Fruit fly (Drosophila melanogaster) whole organism, embryonic: ENCODE results near the gene HDAC1.

ENCODE experiments used
- Asciz ChIP-seq: fragments of 200-800 bp; sonication (Bioruptor generic); optimal IDR thresholded peaks from 2 replicates; lab custom pipeline; 2017; ENCODE audit warnings: missing biosample characterization, mild to moderate bottlenecking, missing genetic modification characterization, missing genetic modification reagents
- Atf3 ChIP-seq: fragments of 200-800 bp; sonication (Bioruptor generic); optimal IDR thresholded peaks from 3 replicates; lab custom pipeline; 2016; ENCODE audit warnings: missing biosample characterization, missing genetic modification characterization
- Bdp1 ChIP-seq: fragments of 200-800 bp; sonication (Bioruptor generic); optimal IDR thresholded peaks from 3 replicates; lab custom pipeline; 2016; ENCODE audit warnings: missing biosample characterization, missing genetic modification characterization
- CG10979 ChIP-seq: fragments of 200-800 bp; sonication (Bioruptor generic); optimal IDR thresholded peaks from 2 replicates; lab custom pipeline; 2018; ENCODE audit warnings: missing biosample characterization, mild to moderate bottlenecking, missing genetic modification characterization, moderate library complexity
- CG11247 ChIP-seq: fragments of 200-800 bp; sonication (Bioruptor generic); IDR thresholded peaks from 2 replicates; pipeline ENCODE4 v1.3.6; 2022; ENCODE audit warnings: missing biosample characterization, missing genetic modification characterization
- CG11560 ChIP-seq: fragments of 200-800 bp; sonication (Bioruptor generic); IDR thresholded peaks from 3 replicates; pipeline ENCODE4 v1.3.6; 2022; ENCODE audit warnings: missing biosample characterization, missing genetic modification characterization
- CG11723 ChIP-seq: fragments of 200-800 bp; sonication (Bioruptor generic); optimal IDR thresholded peaks from 2 replicates; lab custom pipeline; 2017; ENCODE audit warnings: missing biosample characterization, mild to moderate bottlenecking, missing genetic modification characterization
- CG12219 ChIP-seq: fragments of 200-800 bp; sonication (Bioruptor generic); optimal IDR thresholded peaks from 3 replicates; lab custom pipeline; 2018; ENCODE audit warnings: missing biosample characterization, mild to moderate bottlenecking, missing genetic modification characterization
- CG12236 ChIP-seq: fragments of 200-800 bp; sonication (Bioruptor generic); optimal IDR thresholded peaks from 2 replicates; lab custom pipeline; 2016; ENCODE audit warnings: missing biosample characterization, missing genetic modification characterization
- CG17186 ChIP-seq: fragments of 200-800 bp; sonication (Bioruptor generic); optimal IDR thresholded peaks from 3 replicates; lab custom pipeline; 2017; ENCODE audit warnings: missing biosample characterization, missing genetic modification reagents, missing genetic modification characterization
- CG2712 ChIP-seq: fragments of 200-800 bp; optimal IDR thresholded peaks from 3 replicates; lab custom pipeline; 2019; ENCODE audit warnings: missing biosample characterization, mild to moderate bottlenecking, missing genetic modification characterization, moderate library complexity
- CG4328 ChIP-seq: fragments of 200-800 bp; sonication (Bioruptor generic); optimal IDR thresholded peaks from 3 replicates; lab custom pipeline; 2017; ENCODE audit warnings: missing biosample characterization, missing genetic modification reagents, missing genetic modification characterization
- CG4820 ChIP-seq: fragments of 200-800 bp; sonication (Bioruptor generic); optimal IDR thresholded peaks from 3 replicates; lab custom pipeline; 2016; ENCODE audit warnings: missing biosample characterization, missing genetic modification characterization
- CG6683 ChIP-seq: fragments of 200-800 bp; sonication (Bioruptor generic); optimal IDR thresholded peaks from 2 replicates; lab custom pipeline; 2017; ENCODE audit warnings: missing biosample characterization, mild to moderate bottlenecking, missing genetic modification characterization, missing genetic modification reagents
- CG7839 ChIP-seq: fragments of 200-800 bp; sonication (Bioruptor generic); optimal IDR thresholded peaks from 3 replicates; lab custom pipeline; 2018; ENCODE audit warnings: missing biosample characterization, mild to moderate bottlenecking, missing genetic modification characterization, moderate library complexity
- CG7963 ChIP-seq: fragments of 200-800 bp; sonication (Bioruptor generic); IDR thresholded peaks from 3 replicates; pipeline ENCODE4 v1.3.6; 2022; ENCODE audit warnings: missing biosample characterization, missing genetic modification characterization; ENCODE audit not compliant: partially characterized antibody
- CoRest ChIP-seq: fragments of 200-800 bp; sonication (Bioruptor generic); optimal IDR thresholded peaks from 3 replicates; lab custom pipeline; 2018; ENCODE audit warnings: missing biosample characterization, mild to moderate bottlenecking, missing genetic modification characterization, moderate library complexity
- Dek ChIP-seq: fragments of 200-800 bp; sonication (Bioruptor generic); optimal IDR thresholded peaks from 3 replicates; lab custom pipeline; 2019; ENCODE audit warnings: missing biosample characterization, mild to moderate bottlenecking, missing genetic modification characterization, moderate library complexity
- Dp ChIP-seq: fragments of 200-800 bp; sonication (Bioruptor generic); optimal IDR thresholded peaks from 2 replicates; lab custom pipeline; 2018; ENCODE audit warnings: missing biosample characterization, mild to moderate bottlenecking, missing genetic modification characterization, moderate library complexity
- ERR ChIP-seq: fragments of 200-800 bp; sonication (Bioruptor generic); optimal IDR thresholded peaks from 2 replicates; lab custom pipeline; 2016; ENCODE audit warnings: missing biosample characterization, missing genetic modification characterization
- Eip74EF ChIP-seq, 2 experiments: fragments of 200-800 bp in 1 of 2; fragments of >200 bp in 1 of 2; sonication (Bioruptor generic) in 1 of 2; optimal IDR thresholded peaks; 2 replicates each; lab custom pipeline; 2017 to 2019; ENCODE audit warnings: missing biosample characterization in 2 of 2, missing genetic modification characterization in 2 of 2, mild to moderate bottlenecking in 1 of 2, moderate library complexity in 1 of 2
- Fer3 ChIP-seq: fragments of 200-800 bp; sonication (Bioruptor generic); optimal IDR thresholded peaks from 2 replicates; lab custom pipeline; 2018; ENCODE audit warnings: missing biosample characterization, mild to moderate bottlenecking, missing genetic modification characterization, moderate library complexity
- HLH3B ChIP-seq: fragments of 200-800 bp; sonication (Bioruptor generic); IDR thresholded peaks from 2 replicates; pipeline ENCODE4 v1.3.6; 2022; ENCODE audit warnings: missing biosample characterization, missing genetic modification characterization
- MESR4 ChIP-seq: fragments of 200-800 bp; sonication (Bioruptor generic); optimal IDR thresholded peaks from 2 replicates; lab custom pipeline; 2018; ENCODE audit warnings: missing biosample characterization, mild to moderate bottlenecking, missing genetic modification characterization, moderate library complexity
- Mes4 ChIP-seq: fragments of 200-800 bp; sonication (Bioruptor generic); optimal IDR thresholded peaks from 2 replicates; lab custom pipeline; 2016; ENCODE audit warnings: missing biosample characterization, missing genetic modification characterization
- YL-1 ChIP-seq: fragments of 200-800 bp; sonication (Bioruptor generic); optimal IDR thresholded peaks from 3 replicates; lab custom pipeline; 2017; ENCODE audit warnings: missing biosample characterization, mild to moderate bottlenecking, missing genetic modification characterization
- ac ChIP-seq: fragments of 200-800 bp; sonication (Bioruptor generic); optimal IDR thresholded peaks from 3 replicates; lab custom pipeline; 2017; ENCODE audit warnings: missing biosample characterization, mild to moderate bottlenecking, missing genetic modification characterization
- ash1 ChIP-seq: fragments of 200-800 bp; sonication (Bioruptor generic); optimal IDR thresholded peaks from 2 replicates; lab custom pipeline; 2018; ENCODE audit warnings: missing biosample characterization, mild to moderate bottlenecking, missing genetic modification characterization
- bcd ChIP-seq: fragments of 200-800 bp; sonication (Bioruptor generic); optimal IDR thresholded peaks from 2 replicates; lab custom pipeline; 2017; ENCODE audit warnings: missing biosample characterization, mild to moderate bottlenecking, missing genetic modification characterization
- bsh ChIP-seq, 2 experiments: fragments of 200-800 bp; sonication (Bioruptor generic); optimal IDR thresholded peaks; 2 replicates each; lab custom pipeline; 2017 to 2018; ENCODE audit warnings: mild to moderate bottlenecking in 2 of 2, missing biosample characterization in 2 of 2, missing genetic modification characterization in 2 of 2, moderate library complexity in 1 of 2
- cato ChIP-seq: fragments of 200-800 bp; sonication (Bioruptor generic); optimal IDR thresholded peaks from 2 replicates; lab custom pipeline; 2016; ENCODE audit warnings: missing biosample characterization, missing genetic modification characterization, borderline replicate concordance
- chn ChIP-seq: fragments of 200-800 bp; sonication (Bioruptor generic); optimal IDR thresholded peaks from 2 replicates; lab custom pipeline; 2016; ENCODE audit warnings: missing biosample characterization, missing genetic modification characterization
- esg ChIP-seq: fragments of 200-800 bp; sonication (Bioruptor generic); conservative IDR thresholded peaks from 2 replicates; pipeline ENCODE4 v1.3.6; 2022; ENCODE audit warnings: missing biosample characterization, missing genetic modification characterization
- eve ChIP-seq, 2 experiments: fragments of >200 bp; optimal IDR thresholded peaks; 2 replicates each; lab custom pipeline; 2017; ENCODE audit warnings: missing biosample characterization in 2 of 2, missing genetic modification characterization in 2 of 2
- gcm ChIP-seq: fragments of 200-800 bp; sonication (Bioruptor generic); optimal IDR thresholded peaks from 2 replicates; lab custom pipeline; 2019; ENCODE audit warnings: missing biosample characterization, mild to moderate bottlenecking, missing genetic modification characterization, moderate library complexity
- nom ChIP-seq: fragments of 200-800 bp; sonication (Bioruptor generic); optimal IDR thresholded peaks from 2 replicates; lab custom pipeline; 2017; ENCODE audit warnings: missing biosample characterization, missing genetic modification characterization, mild to moderate bottlenecking, moderate library complexity, missing genetic modification reagents
- pho ChIP-seq: fragments of 200-800 bp; sonication (Bioruptor generic); optimal IDR thresholded peaks from 2 replicates; lab custom pipeline; 2016; ENCODE audit warnings: missing biosample characterization, missing genetic modification characterization
- pita ChIP-seq: fragments of 200-800 bp; sonication (Bioruptor generic); optimal IDR thresholded peaks from 2 replicates; lab custom pipeline; 2017; ENCODE audit warnings: missing biosample characterization, mild to moderate bottlenecking, missing genetic modification characterization
- run ChIP-seq: fragments of 200-800 bp; sonication (Bioruptor generic); optimal IDR thresholded peaks from 3 replicates; lab custom pipeline; 2018; ENCODE audit warnings: missing biosample characterization, mild to moderate bottlenecking, missing genetic modification characterization
- sens-2 ChIP-seq: fragments of 200-800 bp; sonication (Bioruptor generic); IDR thresholded peaks from 2 replicates; pipeline ENCODE4 v1.3.6; 2022; ENCODE audit warnings: missing biosample characterization, missing genetic modification characterization
- slou ChIP-seq: fragments of 200-800 bp; sonication (Bioruptor generic); optimal IDR thresholded peaks from 3 replicates; lab custom pipeline; 2016; ENCODE audit warnings: missing biosample characterization, missing genetic modification characterization
- sna ChIP-seq: fragments of 200-800 bp; sonication (Bioruptor generic); IDR thresholded peaks from 2 replicates; pipeline ENCODE4 v1.3.6; 2022; ENCODE audit warnings: missing biosample characterization, missing genetic modification characterization; ENCODE audit not compliant: partially characterized antibody
- ssp ChIP-seq: fragments of 200-800 bp; sonication (Bioruptor generic); IDR thresholded peaks from 2 replicates; pipeline ENCODE4 v1.3.6; 2022; ENCODE audit warnings: missing biosample characterization, missing genetic modification characterization
- tin ChIP-seq: fragments of 200-800 bp; sonication (Bioruptor generic); optimal IDR thresholded peaks from 3 replicates; lab custom pipeline; 2016; ENCODE audit warnings: missing biosample characterization, missing genetic modification characterization
- wdn ChIP-seq: fragments of 200-800 bp; sonication (Bioruptor generic); IDR thresholded peaks from 2 replicates; pipeline ENCODE4 v1.3.6; 2022; ENCODE audit warnings: missing biosample characterization, missing genetic modification characterization
- zen2 ChIP-seq: fragments of 200-800 bp; sonication (Bioruptor generic); IDR thresholded peaks from 3 replicates; pipeline ENCODE4 v1.3.6; 2022; ENCODE audit warnings: missing biosample characterization, missing genetic modification characterization; ENCODE audit not compliant: partially characterized antibody
- zf30C ChIP-seq: fragments of 200-800 bp; sonication (Bioruptor generic); optimal IDR thresholded peaks from 3 replicates; lab custom pipeline; 2018; ENCODE audit warnings: missing biosample characterization, mild to moderate bottlenecking, missing genetic modification characterization
- zfh2 ChIP-seq: fragments of 200-800 bp; sonication (Bioruptor generic); optimal IDR thresholded peaks from 2 replicates; lab custom pipeline; 2016; ENCODE audit warnings: missing biosample characterization, missing genetic modification characterization

HDAC1 gene

dm6 chr3L:4624371-4625154, 2.0 kb upstream of the HDAC1 start (continued):
- peak; percentile 68 for TF ChIP-seq Dek (tag; lab: Kevin White, UChicago)
- TF ChIP-seq gcm, result peak; percentile 76
- peak; percentile 69; the same call in 1 of the 2 replicates for TF ChIP-seq CG11247 (GFP tag; lab: Robert Waterston, UW)
- TF ChIP-seq pho, result peak; percentile 86
- peak; percentile 90 for TF ChIP-seq CG4820
- no peak for TF ChIP-seq zf30C (GFP tag; lab: Kevin White, UChicago)
- peak; percentile 67 for TF ChIP-seq YL-1 (GFP tag; lab: Kevin White, UChicago)
- TF ChIP-seq esg (GFP tag; lab: Robert Waterston, UW), result peak; percentile 90
- TF ChIP-seq ac (GFP tag; lab: Kevin White, UChicago), result peak; percentile 69
- TF ChIP-seq CG7839 (tag; lab: Kevin White, UChicago), result peak; percentile 95
- peak; percentile 34 for TF ChIP-seq run (tag; lab: Kevin White, UChicago)
- TF ChIP-seq CG7963 (GFP tag; lab: Robert Waterston, UW), result no peak
- TF ChIP-seq MESR4 (GFP tag; lab: Kevin White, UChicago), result no peak
- TF ChIP-seq ERR (GFP tag; lab: Kevin White, UChicago), result peak; percentile 71
- TF ChIP-seq Eip74EF (GFP tag; optimal IDR thresholded peaks at IDR 0.05; lab: Kevin White, UChicago), result peak in 1 of 2 experiments; percentile 91
- TF ChIP-seq CG10979 (tag; lab: Kevin White, UChicago), result peak; percentile 91
- peak; percentile 87 to 91 for TF ChIP-seq bsh (GFP tag; optimal IDR thresholded peaks at IDR 0.05; lab: Kevin White, UChicago)
- no peak for TF ChIP-seq zen2 (GFP tag; lab: Robert Waterston, UW)
- peak; percentile 76 for TF ChIP-seq CG4328
- peak; percentile 73 for TF ChIP-seq Bdp1 (GFP tag; lab: Kevin White, UChicago)
- TF ChIP-seq CG6683 (GFP tag; lab: Kevin White, UChicago), result peak; percentile 72
- TF ChIP-seq eve (GFP tag; optimal IDR thresholded peaks at IDR 0.05; lab: Kevin White, UChicago), result peak in 1 of 2 experiments; percentile 95
- peak; percentile 70 for TF ChIP-seq ssp (GFP tag; lab: Robert Waterston, UW)
- peak; percentile 95 for TF ChIP-seq CoRest (tag; lab: Kevin White, UChicago)
- TF ChIP-seq CG2712 (tag; lab: Kevin White, UChicago), result peak; percentile 87
- peak; percentile 77 for TF ChIP-seq CG11723 (GFP tag; lab: Kevin White, UChicago)
- TF ChIP-seq nom (GFP tag; lab: Kevin White, UChicago), result peak; percentile 57
- peak; percentile 69 for TF ChIP-seq Mes4
- peak; percentile 75 for TF ChIP-seq CG11560
- peak; percentile 84 for TF ChIP-seq Asciz
- TF ChIP-seq slou (GFP tag; lab: Kevin White, UChicago), result peak; percentile 66
- peak; percentile 38 for TF ChIP-seq CG17186 (GFP tag; lab: Kevin White, UChicago)
- peak; percentile 88 for TF ChIP-seq chn (GFP tag; lab: Kevin White, UChicago)
- TF ChIP-seq CG12236, result peak; percentile 83
- TF ChIP-seq cato, result peak; percentile 74
- peak; percentile 38 for TF ChIP-seq ash1 (GFP tag; lab: Kevin White, UChicago)
- peak; percentile 86 for TF ChIP-seq HLH3B
- peak; percentile 77 for TF ChIP-seq Atf3 (GFP tag; lab: Kevin White, UChicago)
- peak; percentile 74 for TF ChIP-seq sens-2 (GFP tag; lab: Robert Waterston, UW)
- peak; percentile 80 for TF ChIP-seq CG12219
- peak; percentile 89 for TF ChIP-seq tin (GFP tag; lab: Kevin White, UChicago)
- peak; percentile 87 for TF ChIP-seq Fer3 (tag; lab: Kevin White, UChicago)
- TF ChIP-seq sna (GFP tag; lab: Robert Waterston, UW), result no peak
- peak; percentile 90 for TF ChIP-seq bcd (GFP tag; lab: Kevin White, UChicago)
- TF ChIP-seq pita (GFP tag; lab: Kevin White, UChicago), result no peak
- no peak for TF ChIP-seq Dp (GFP tag; lab: Kevin White, UChicago)
- TF ChIP-seq zfh2, result peak; percentile 80
- peak; percentile 29; the same call in 1 of the 2 replicates for TF ChIP-seq wdn (GFP tag; lab: Robert Waterston, UW)
